Worm (Caenorhabditis elegans): ENCODE data around the gene anmt-3.

DNA sequence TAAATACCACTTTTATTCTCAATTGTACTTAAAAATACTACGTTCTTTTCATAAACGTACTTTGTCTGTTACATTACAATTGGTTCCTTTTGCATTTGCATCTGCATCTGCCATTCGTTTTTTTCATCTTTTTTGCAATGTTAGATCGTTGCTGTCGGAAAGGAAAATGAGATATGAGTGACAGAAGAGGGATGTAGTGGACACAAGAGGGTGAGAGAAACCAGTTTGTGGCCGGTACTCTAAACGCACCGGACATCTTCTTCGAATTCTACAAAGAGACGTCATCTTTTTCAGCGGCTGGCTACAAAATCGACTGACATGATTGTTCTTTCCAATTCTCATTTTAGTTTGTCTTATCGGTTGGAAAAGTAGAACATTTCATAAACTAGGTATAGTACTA is 44.6 kb upstream of the anmt-3 start:
- TF ChIP-seq ama-1 (optimal IDR thresholded peaks at IDR 0.05) (no peak), ceh-13 (GFP tag; optimal IDR thresholded peaks at IDR 0.05) (no peak)
